Fruit fly (Drosophila melanogaster) whole organism, adult: ENCODE results near the gene CG14110.

Experiments
- CG11617 ChIP-seq: fragments of 200-800 bp; sonication (Bioruptor generic); optimal IDR thresholded peaks from 2 replicates; lab custom pipeline; 2017; ENCODE audit warnings: mild to moderate bottlenecking, missing biosample characterization, missing genetic modification reagents, missing genetic modification characterization
- CG14711 ChIP-seq: fragments of 200-800 bp; sonication (Bioruptor generic); optimal IDR thresholded peaks from 2 replicates; lab custom pipeline; 2018; ENCODE audit warnings: missing biosample characterization, mild to moderate bottlenecking, missing genetic modification characterization, moderate library complexity
- CG5204 ChIP-seq: fragments of 200-800 bp; sonication (Bioruptor generic); optimal IDR thresholded peaks from 2 replicates; lab custom pipeline; 2016; ENCODE audit warnings: missing biosample characterization, missing genetic modification characterization
- CG7045 ChIP-seq: fragments of 200-800 bp; sonication (Bioruptor generic); optimal IDR thresholded peaks from 2 replicates; lab custom pipeline; 2017; ENCODE audit warnings: missing biosample characterization, mild to moderate bottlenecking, missing genetic modification characterization
- Clk ChIP-seq: fragments of 200-800 bp; sonication (Bioruptor generic); optimal IDR thresholded peaks from 2 replicates; lab custom pipeline; 2017; ENCODE audit warnings: missing biosample characterization, missing genetic modification characterization
- Hr96 ChIP-seq: fragments of 200-800 bp; sonication (Bioruptor generic); optimal IDR thresholded peaks from 2 replicates; lab custom pipeline; 2016; ENCODE audit warnings: missing biosample characterization, missing genetic modification characterization
- Mnt ChIP-seq: fragments of 200-800 bp; sonication (Bioruptor generic); optimal IDR thresholded peaks from 2 replicates; lab custom pipeline; 2016; ENCODE audit warnings: missing biosample characterization, mild to moderate bottlenecking, missing genetic modification characterization
- bab1 ChIP-seq: fragments of 200-800 bp; sonication (Bioruptor generic); optimal IDR thresholded peaks from 3 replicates; lab custom pipeline; 2019; ENCODE audit warnings: missing biosample characterization, mild to moderate bottlenecking, missing genetic modification characterization, moderate library complexity
- cic ChIP-seq: fragments of 200-800 bp; sonication (Bioruptor generic); optimal IDR thresholded peaks from 2 replicates; lab custom pipeline; 2017; ENCODE audit warnings: missing biosample characterization, mild to moderate bottlenecking, missing genetic modification characterization, moderate library complexity
- ovo ChIP-seq: fragments of 200-800 bp; sonication (Bioruptor generic); optimal IDR thresholded peaks from 2 replicates; lab custom pipeline; 2016; ENCODE audit warnings: missing biosample characterization, missing genetic modification characterization
- pad ChIP-seq: fragments of 200-800 bp; sonication (Bioruptor generic); optimal IDR thresholded peaks from 3 replicates; lab custom pipeline; 2017; ENCODE audit warnings: missing biosample characterization, missing genetic modification characterization, mild to moderate bottlenecking, moderate library complexity, missing genetic modification reagents
- tj ChIP-seq: fragments of 200-800 bp; sonication (Bioruptor generic); optimal IDR thresholded peaks from 3 replicates; lab custom pipeline; 2017; ENCODE audit warnings: missing biosample characterization, mild to moderate bottlenecking, missing genetic modification characterization, moderate library complexity

Gene CG14110

DNA sequence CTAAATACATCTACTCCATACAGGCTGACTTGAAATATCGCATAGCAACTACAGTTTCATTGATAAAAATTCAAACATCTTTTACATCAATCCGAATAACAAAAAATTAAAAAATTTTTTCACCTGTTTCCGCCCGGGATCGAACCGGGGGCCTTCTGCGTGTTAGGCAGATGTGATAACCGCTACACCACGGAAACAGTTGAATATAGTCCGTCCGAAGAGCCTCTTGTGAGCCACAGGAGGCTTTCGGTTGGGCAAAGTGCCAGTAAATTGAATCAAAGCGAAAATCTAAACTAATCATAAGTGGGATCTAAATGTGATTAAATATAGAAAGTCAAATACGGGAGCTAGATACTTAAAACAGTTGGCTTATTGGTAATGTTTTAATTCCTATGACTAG lies 48.9 kb downstream of the CG14110 start:
- TF ChIP-seq ovo (GFP tag; lab: Kevin White, UChicago) (no peak), CG7045 (GFP tag; lab: Kevin White, UChicago) (no peak), CG11617 (no peak), cic (GFP tag; lab: Kevin White, UChicago) (no peak), Hr96 (GFP tag; lab: Kevin White, UChicago) (no peak), Clk (GFP tag; lab: Kevin White, UChicago) (no peak), Mnt (no peak), CG5204 (GFP tag; lab: Kevin White, UChicago) (no peak)

- TF ChIP-seq CG11617 (no peak), pad (GFP tag; lab: Kevin White, UChicago) (no peak), Clk (GFP tag; lab: Kevin White, UChicago) (no peak), tj (GFP tag; lab: Kevin White, UChicago) (no peak), CG14711 (tag; lab: Kevin White, UChicago) (no peak), CG7045 (GFP tag; lab: Kevin White, UChicago) (peak; percentile 11), bab1 (GFP tag; lab: Kevin White, UChicago) (no peak)
These were observed 50.7 kb downstream of the CG14110 start, which contains the start of gene CG10713 for dm6 chr3L:13435170-13435727. Gene CG10713, minus strand, starts transcription at chr3L:13435229.
